Fruit fly (Drosophila melanogaster) whole organism, wandering third instar larva: ENCODE data around the gene Usp32.
A peak's percentile ranks its signal among the peaks of the same experiment; 100 is the strongest.

Experiments used
- Abd-B ChIP-seq: fragments of >200 bp; optimal IDR thresholded peaks from 2 replicates; lab custom pipeline; 2017; ENCODE audit warnings: missing biosample characterization, missing genetic modification characterization
- CG32264 ChIP-seq: fragments of 200-800 bp; sonication (Bioruptor generic); optimal IDR thresholded peaks from 2 replicates; lab custom pipeline; 2016; ENCODE audit warnings: missing biosample characterization, missing genetic modification characterization
- CG9705 ChIP-seq: fragments of 200-800 bp; sonication (Bioruptor generic); optimal IDR thresholded peaks from 2 replicates; lab custom pipeline; 2018; ENCODE audit warnings: missing biosample characterization, mild to moderate bottlenecking, missing genetic modification characterization
- Dfd ChIP-seq: fragments of >200 bp; optimal IDR thresholded peaks from 2 replicates; lab custom pipeline; 2017; ENCODE audit warnings: missing biosample characterization, missing genetic modification characterization
- GATAd ChIP-seq: sonication (Bioruptor generic); optimal IDR thresholded peaks from 2 replicates; lab custom pipeline; 2016; ENCODE audit warnings: missing biosample characterization, missing genetic modification characterization
- HLH106 ChIP-seq: fragments of 200-800 bp; optimal IDR thresholded peaks from 3 replicates; lab custom pipeline; 2019; ENCODE audit warnings: missing biosample characterization, mild to moderate bottlenecking, missing genetic modification characterization, moderate library complexity
- Hnf4 ChIP-seq: fragments of 200-800 bp; sonication (Bioruptor generic); optimal IDR thresholded peaks from 2 replicates; lab custom pipeline; 2016; ENCODE audit warnings: missing biosample characterization, mild to moderate bottlenecking, missing genetic modification characterization
- Hr78 ChIP-seq: fragments of >200 bp; optimal IDR thresholded peaks from 2 replicates; lab custom pipeline; 2017; ENCODE audit warnings: missing biosample characterization, missing genetic modification characterization
- Hr83 ChIP-seq: fragments of 200-300 bp; sonication (Bioruptor generic); optimal IDR thresholded peaks from 2 replicates; lab custom pipeline; 2016; ENCODE audit warnings: missing biosample characterization, mild to moderate bottlenecking, missing genetic modification characterization, moderate library complexity; ENCODE audit not compliant: poor library complexity, severe bottlenecking
- Jra ChIP-seq: sonication (Bioruptor generic); optimal IDR thresholded peaks from 2 replicates; lab custom pipeline; 2016; ENCODE audit warnings: missing biosample characterization, missing genetic modification characterization
- Mio ChIP-seq: sonication (Bioruptor generic); optimal IDR thresholded peaks from 2 replicates; lab custom pipeline; 2016; ENCODE audit warnings: missing biosample characterization, missing genetic modification characterization
- Myc ChIP-seq: fragments of >200 bp; optimal IDR thresholded peaks from 2 replicates; lab custom pipeline; 2017
- OdsH ChIP-seq: fragments of 200-800 bp; sonication (Bioruptor generic); optimal IDR thresholded peaks from 2 replicates; lab custom pipeline; 2016; ENCODE audit warnings: missing biosample characterization, mild to moderate bottlenecking, missing genetic modification characterization
- Rel ChIP-seq, 2 experiments: fragments of 200-800 bp; sonication (Bioruptor generic) in 1 of 2; optimal IDR thresholded peaks; 2 replicates in 1 of 2; 3 replicates in 1 of 2; lab custom pipeline; 2016 to 2019; ENCODE audit warnings: mild to moderate bottlenecking in 2 of 2, missing biosample characterization in 2 of 2, missing genetic modification characterization in 2 of 2, moderate library complexity in 1 of 2
- Sp1 ChIP-seq: fragments of 200-800 bp; sonication (Bioruptor generic); optimal IDR thresholded peaks from 3 replicates; lab custom pipeline; 2019; ENCODE audit warnings: missing biosample characterization, mild to moderate bottlenecking, missing genetic modification characterization, moderate library complexity
- br ChIP-seq: fragments of 200-800 bp; sonication (Bioruptor generic); optimal IDR thresholded peaks from 2 replicates; lab custom pipeline; 2016; ENCODE audit warnings: missing biosample characterization, missing genetic modification characterization
- brk ChIP-seq: fragments of 200-800 bp; sonication (Bioruptor generic); optimal IDR thresholded peaks from 2 replicates; lab custom pipeline; 2016; ENCODE audit warnings: missing biosample characterization, mild to moderate bottlenecking, missing genetic modification characterization
- dl ChIP-seq, 2 experiments: fragments of 175-275, 200-275 bp in 1 of 2; fragments of 200-275 bp in 1 of 2; sonication (Bioruptor generic); optimal IDR thresholded peaks; lab custom pipeline; 2018; ENCODE audit warnings: mild to moderate bottlenecking in 2 of 2, missing biosample characterization in 2 of 2, missing genetic modification characterization in 2 of 2, moderate library complexity in 2 of 2; ENCODE audit not compliant: partially characterized antibody in 2 of 2, insufficient read depth in 1 of 2
- dmrt93B ChIP-seq: fragments of 200-800 bp; sonication (Bioruptor generic); optimal IDR thresholded peaks from 2 replicates; lab custom pipeline; 2018; ENCODE audit warnings: missing biosample characterization, mild to moderate bottlenecking, missing genetic modification characterization
- ey ChIP-seq: fragments of 200-800 bp; sonication (Bioruptor generic); optimal IDR thresholded peaks from 2 replicates; lab custom pipeline; 2016; ENCODE audit warnings: missing biosample characterization, missing genetic modification characterization
- foxo ChIP-seq, 2 experiments: fragments of 200-800 bp; sonication (Bioruptor generic); optimal IDR thresholded peaks; 2 replicates in 1 of 2; 3 replicates in 1 of 2; lab custom pipeline; 2016 to 2017; ENCODE audit warnings: missing biosample characterization in 2 of 2, missing genetic modification characterization in 2 of 2
- fru ChIP-seq: fragments of 200-800 bp; sonication (Bioruptor generic); optimal IDR thresholded peaks from 3 replicates; lab custom pipeline; 2016; ENCODE audit warnings: missing biosample characterization, mild to moderate bottlenecking, missing genetic modification characterization
- h ChIP-seq: fragments of 200-800 bp; sonication (Bioruptor generic); optimal IDR thresholded peaks from 3 replicates; lab custom pipeline; 2016; ENCODE audit warnings: missing biosample characterization, mild to moderate bottlenecking, missing genetic modification characterization
- jim ChIP-seq: fragments of 175-275, 200-325 bp; sonication (Bioruptor generic); optimal IDR thresholded peaks from 2 replicates; lab custom pipeline; 2016; ENCODE audit warnings: missing biosample characterization, mild to moderate bottlenecking, missing genetic modification characterization
- pan ChIP-seq: fragments of >200 bp; optimal IDR thresholded peaks from 2 replicates; lab custom pipeline; 2017
- psq ChIP-seq: fragments of 200-800 bp; sonication (Bioruptor generic); optimal IDR thresholded peaks from 3 replicates; lab custom pipeline; 2017; ENCODE audit warnings: missing biosample characterization, mild to moderate bottlenecking, missing genetic modification characterization, moderate library complexity
- sage ChIP-seq: fragments of 200-800 bp; sonication (Bioruptor generic); optimal IDR thresholded peaks from 2 replicates; lab custom pipeline; 2016; ENCODE audit warnings: missing biosample characterization, mild to moderate bottlenecking, missing genetic modification characterization
- sv ChIP-seq: fragments of 200-800 bp; sonication (Bioruptor generic); optimal IDR thresholded peaks from 3 replicates; lab custom pipeline; 2016; ENCODE audit warnings: missing biosample characterization, missing genetic modification characterization
- usp ChIP-seq: fragments of >200 bp; optimal IDR thresholded peaks from 2 replicates; lab custom pipeline; 2017; ENCODE audit warnings: missing biosample characterization, missing genetic modification characterization
- woc ChIP-seq: sonication (Bioruptor generic); optimal IDR thresholded peaks from 2 replicates; lab custom pipeline; 2016; ENCODE audit warnings: missing biosample characterization, mild to moderate bottlenecking, missing genetic modification characterization

Gene Usp32

DNA sequence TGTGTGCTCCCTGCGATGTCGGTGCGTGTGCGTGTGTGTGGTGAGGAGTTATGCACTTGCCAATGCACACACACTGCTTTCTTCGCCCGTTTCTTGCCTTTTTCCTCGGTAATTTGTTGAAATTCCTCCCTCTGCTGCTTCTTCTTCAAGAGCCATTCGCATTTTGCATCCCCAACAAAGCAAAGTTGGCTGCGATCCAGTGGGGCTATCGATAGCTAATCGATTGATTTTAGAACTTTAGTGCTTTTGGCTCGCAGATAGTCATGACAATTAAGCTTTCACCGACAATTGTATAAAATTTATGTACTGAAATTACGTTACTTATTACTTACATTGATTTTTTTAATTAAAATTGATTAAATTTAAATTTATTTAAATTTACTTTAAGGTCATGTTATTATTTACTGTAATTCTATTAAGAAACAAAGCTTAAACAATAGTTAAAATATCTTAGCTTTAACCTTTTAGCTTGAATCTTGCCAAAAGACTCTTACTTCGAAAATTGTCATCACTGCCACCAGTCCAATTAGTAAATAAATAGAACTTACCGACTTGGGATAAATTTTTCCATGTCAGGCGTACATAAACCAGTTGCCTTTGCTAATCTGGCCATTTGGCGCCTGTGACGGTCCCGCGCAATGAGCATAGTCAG is 36.7 kb upstream of the Usp32 start, which contains the start of the genes trc and CG32221:
TSS of gene trc (minus strand) at position 162 of the 652 bp plus-strand sequence.
TSS of gene CG32221 (plus strand) at position 528 of the 652 bp plus-strand sequence.
- TF ChIP-seq CG9705 (GFP tag; lab: Kevin White, UChicago) (peak; percentile 66), psq (GFP tag; lab: Kevin White, UChicago) (peak; percentile 6), sv (no peak), Jra (no peak), GATAd (GFP tag; lab: Kevin White, UChicago) (no peak), fru (GFP tag; lab: Kevin White, UChicago) (no peak), usp (GFP tag; lab: Kevin White, UChicago) (no peak), Abd-B (no peak), OdsH (GFP tag; lab: Kevin White, UChicago) (peak; percentile 9), Rel (GFP tag; optimal IDR thresholded peaks at IDR 0.05; lab: Kevin White, UChicago) (no peak), Rel (tag; optimal IDR thresholded peaks at IDR 0.05; lab: Kevin White, UChicago) (peak; percentile 9), brk (GFP tag; lab: Kevin White, UChicago) (no peak), CG32264 (no peak), dl (GFP tag; optimal IDR thresholded peaks at IDR 0.05; lab: Kevin White, UChicago; ENCODE audit: insufficient read depth in 1 of 2, partially characterized antibody in 2 of 2) (no peak), Hr78 (no peak), sage (GFP tag; lab: Kevin White, UChicago) (no peak), jim (no peak), Myc (lab: Kevin White, UChicago) (peak; percentile 95), br (GFP tag; lab: Kevin White, UChicago) (no peak), pan (lab: Kevin White, UChicago) (no peak), Hr83 (GFP tag; lab: Kevin White, UChicago) (peak; percentile 74), dmrt93B (GFP tag; lab: Kevin White, UChicago) (no peak), Sp1 (GFP tag; lab: Kevin White, UChicago) (peak; percentile 70), Hnf4 (GFP tag; lab: Kevin White, UChicago) (no peak), h (no peak), woc (GFP tag; lab: Kevin White, UChicago) (no peak), HLH106 (no peak), foxo (GFP tag; optimal IDR thresholded peaks at IDR 0.05; lab: Kevin White, UChicago) (no peak)

DNA sequence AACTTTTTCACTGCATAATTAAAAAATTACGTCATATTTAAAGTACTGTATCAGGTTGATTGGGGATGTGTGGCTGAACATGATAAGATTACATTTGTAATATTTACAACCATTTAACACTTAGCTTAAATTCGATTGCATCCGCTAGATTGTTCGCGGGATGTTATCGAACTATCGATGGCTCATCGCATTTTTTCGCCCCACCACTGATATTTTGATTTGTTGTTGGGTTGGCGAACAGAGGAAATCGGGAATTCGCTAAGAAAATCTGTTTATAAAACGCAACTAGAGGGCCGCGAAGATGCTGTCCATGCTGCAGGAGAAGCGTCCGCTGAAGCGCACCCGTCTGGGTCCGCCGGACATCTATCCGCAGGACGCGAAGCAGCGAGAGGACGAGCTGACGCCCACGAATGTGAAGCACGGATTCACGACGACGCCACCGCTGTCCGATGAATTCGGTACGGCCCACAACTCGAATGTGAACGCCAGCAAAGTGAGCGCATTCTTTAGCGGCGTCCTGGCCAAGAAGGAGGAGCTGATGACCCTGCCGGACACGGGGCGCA is 34.5 kb upstream of the Usp32 start, which contains the start of gene kto:
TSS of gene kto (plus strand) at position 240 of the 563 bp plus-strand sequence.
- TF ChIP-seq Hr83 (GFP tag; lab: Kevin White, UChicago) (no peak), br (GFP tag; lab: Kevin White, UChicago) (no peak), ey (GFP tag; lab: Kevin White, UChicago) (no peak), dl (GFP tag; optimal IDR thresholded peaks at IDR 0.05; lab: Kevin White, UChicago; ENCODE audit: insufficient read depth in 1 of 2, partially characterized antibody in 2 of 2) (no peak), pan (lab: Kevin White, UChicago) (no peak), Mio (GFP tag; lab: Kevin White, UChicago) (no peak)

DNA sequence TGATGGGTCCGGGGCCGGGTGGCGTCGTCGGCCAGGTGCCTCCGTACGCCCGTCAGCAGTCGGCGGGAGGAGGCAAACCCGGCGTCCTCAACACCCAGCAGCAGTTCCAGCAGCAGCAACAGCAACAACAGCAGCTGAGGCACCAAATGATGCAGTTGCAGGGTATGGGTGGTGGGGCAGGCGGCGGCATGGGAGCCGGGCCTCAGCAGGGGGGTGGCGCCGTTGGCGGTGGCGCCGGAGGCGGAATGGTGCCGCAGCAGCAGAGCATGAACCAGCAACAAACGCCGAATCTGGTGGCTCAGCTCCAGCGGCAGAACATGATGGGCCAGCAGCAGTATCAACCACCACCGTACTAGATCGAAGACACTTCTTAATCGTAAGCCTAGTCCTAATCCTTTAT is 26.4 kb upstream of the Usp32 start:
- TF ChIP-seq sv (no peak), Dfd (GFP tag; lab: Kevin White, UChicago) (peak; percentile 96)

DNA sequence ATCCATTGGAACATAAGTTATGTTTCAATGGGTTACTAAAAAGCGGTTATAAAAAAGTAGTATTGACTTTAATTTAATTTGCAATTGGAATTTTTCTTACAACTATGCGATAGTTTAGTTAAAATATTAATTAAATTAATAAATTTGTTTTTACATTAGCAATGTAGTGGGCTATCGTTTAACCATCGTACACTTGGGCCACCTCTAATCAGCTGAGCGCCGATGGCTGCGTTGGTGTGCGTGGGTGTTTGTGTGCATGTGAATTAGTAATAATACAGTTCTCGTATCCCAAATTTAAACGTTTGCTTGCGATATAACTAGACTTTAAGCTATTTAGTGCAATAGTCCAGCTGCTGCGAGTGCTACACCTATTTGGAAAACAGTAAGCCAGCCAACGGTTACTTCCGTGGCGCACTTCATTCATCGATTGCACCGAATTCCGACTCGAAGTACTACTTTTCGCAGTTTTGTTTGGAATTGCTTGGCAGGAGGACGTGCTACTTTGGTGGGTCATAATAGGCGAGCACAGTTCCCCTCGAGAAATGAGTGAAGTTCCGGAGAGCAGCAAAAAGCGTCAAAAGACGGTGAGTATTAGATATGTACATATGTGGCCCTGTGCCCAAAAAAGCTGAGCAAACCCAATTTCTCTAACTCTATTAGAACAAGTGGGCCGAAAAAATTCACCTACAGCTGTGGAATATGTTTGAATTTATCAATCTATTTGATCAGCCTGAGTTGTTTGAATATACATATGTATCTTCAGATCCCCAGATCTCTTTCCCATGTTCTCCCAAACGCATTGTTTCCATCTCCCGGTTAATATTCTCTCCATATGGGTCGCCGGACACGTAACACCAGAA is 25.7 kb upstream of the Usp32 start, which contains the start of gene Papss:
TSS of gene Papss (plus strand) at position 247 of the 860 bp plus-strand sequence.
- peak; percentile 6 for TF ChIP-seq ey (GFP tag; lab: Kevin White, UChicago)
- TF ChIP-seq Hr83 (GFP tag; lab: Kevin White, UChicago) = peak; percentile 24
- no peak for TF ChIP-seq CG9705 (GFP tag; lab: Kevin White, UChicago)
- peak; percentile 8 for TF ChIP-seq psq (GFP tag; lab: Kevin White, UChicago)
- TF ChIP-seq, all 38 proteins: peak for 3
